Worm (Caenorhabditis elegans) whole organism, L4 larva: ENCODE data around the gene fbxb-75.
A peak's percentile ranks its signal among the peaks of the same experiment; 100 is the strongest.

ENCODE experiments used
- F10B5.3 ChIP-seq: sonication (generic microtip); optimal IDR thresholded peaks from 2 replicates; lab custom pipeline; 2016; ENCODE audit warnings: mild to moderate bottlenecking, missing genetic modification characterization, missing compliant biosample characterization
- R02D3.7 ChIP-seq: fragments of 150-350 bp; sonication (generic microtip); optimal IDR thresholded peaks from 3 replicates; lab custom pipeline; 2014; ENCODE audit warnings: missing biosample characterization, missing genetic modification characterization
- T20F7.1 ChIP-seq: fragments of 200-800 bp; sonication (Bioruptor generic); optimal IDR thresholded peaks from 2 replicates; lab custom pipeline; 2018; ENCODE audit warnings: mild to moderate bottlenecking, missing genetic modification characterization, missing compliant biosample characterization
- Y105C5A.15 ChIP-seq: fragments of 200-800 bp; sonication (Bioruptor generic); IDR thresholded peaks from 2 replicates; pipeline ENCODE4 v1.3.6; 2022; ENCODE audit warnings: missing genetic modification characterization, missing compliant biosample characterization
- ZK337.2 ChIP-seq: fragments of 200-800 bp; sonication (Bioruptor generic); IDR thresholded peaks from 2 replicates; pipeline ENCODE4 v1.3.6; 2022; ENCODE audit warnings: missing genetic modification reagents, missing genetic modification characterization, missing compliant biosample characterization
- ZK546.5 ChIP-seq, 2 experiments: sonication (generic microtip); optimal IDR thresholded peaks; 2 replicates each; lab custom pipeline; 2017; ENCODE audit warnings: missing biosample characterization in 2 of 2, missing genetic modification characterization in 2 of 2
- ama-1 ChIP-seq: fragments of 150-350 bp; optimal IDR thresholded peaks from 2 replicates; lab custom pipeline; 2014; ENCODE audit warnings: inconsistent platforms, mixed read lengths
- ceh-28 ChIP-seq: fragments of 150-350 bp; optimal IDR thresholded peaks from 2 replicates; lab custom pipeline; 2014; ENCODE audit warnings: missing biosample characterization, missing genetic modification reagents, missing genetic modification characterization
- ceh-82 ChIP-seq: sonication (generic microtip); optimal IDR thresholded peaks from 2 replicates; lab custom pipeline; 2017; ENCODE audit warnings: missing biosample characterization, missing genetic modification characterization
- ces-1 ChIP-seq: fragments of 150-350 bp; sonication (generic microtip); optimal IDR thresholded peaks from 4 replicates; lab custom pipeline; 2014; ENCODE audit warnings: missing biosample characterization, missing genetic modification reagents, missing genetic modification characterization
- ctbp-1 ChIP-seq: fragments of 200-800 bp; sonication (Bioruptor generic); IDR thresholded peaks from 2 replicates; pipeline ENCODE4 v1.3.6; 2022; ENCODE audit warnings: missing genetic modification reagents, missing genetic modification characterization, missing compliant biosample characterization
- daf-16 ChIP-seq, 3 experiments: sonication (generic microtip); optimal IDR thresholded peaks; 2 replicates each; lab custom pipeline; 2016 to 2017; ENCODE audit warnings: missing genetic modification characterization in 3 of 3, missing genetic modification reagents in 3 of 3, mild to moderate bottlenecking in 2 of 3, missing compliant biosample characterization in 2 of 3, missing biosample characterization in 1 of 3, moderate library complexity in 1 of 3
- daf-19 ChIP-seq: fragments of 200-800 bp; sonication (Bioruptor generic); conservative IDR thresholded peaks from 2 replicates; pipeline ENCODE4 v1.3.6; 2022; ENCODE audit warnings: missing genetic modification characterization, missing compliant biosample characterization
- dmd-6 ChIP-seq: fragments of 200-800 bp; sonication (Bioruptor generic); IDR thresholded peaks from 2 replicates; pipeline ENCODE4 v1.3.6; 2022; ENCODE audit warnings: missing genetic modification reagents, missing genetic modification characterization, missing compliant biosample characterization
- dmd-8 ChIP-seq: fragments of 200-800 bp; sonication (Bioruptor generic); IDR thresholded peaks from 2 replicates; pipeline ENCODE4 v1.3.6; 2022; ENCODE audit warnings: missing genetic modification characterization, missing compliant biosample characterization
- dpl-1 ChIP-seq: fragments of 150-350 bp; optimal IDR thresholded peaks from 2 replicates; lab custom pipeline; 2014; ENCODE audit warnings: missing biosample characterization, missing genetic modification reagents, missing genetic modification characterization
- duxl-1 ChIP-seq: sonication (generic microtip); optimal IDR thresholded peaks from 2 replicates; lab custom pipeline; 2016; ENCODE audit warnings: mild to moderate bottlenecking, missing genetic modification characterization, moderate library complexity, missing compliant biosample characterization; ENCODE audit not compliant: poor library complexity
- dve-1 ChIP-seq: sonication (generic microtip); optimal IDR thresholded peaks from 2 replicates; lab custom pipeline; 2017; ENCODE audit warnings: antibody characterized with exemption, mild to moderate bottlenecking, missing genetic modification characterization, missing compliant biosample characterization; ENCODE audit not compliant: insufficient read depth
- fkh-10 ChIP-seq: fragments of 150-350 bp; optimal IDR thresholded peaks from 2 replicates; lab custom pipeline; 2014; ENCODE audit warnings: missing biosample characterization, missing genetic modification reagents, missing genetic modification characterization
- hlh-11 ChIP-seq: fragments of 200-800 bp; sonication (Bioruptor generic); optimal IDR thresholded peaks from 2 replicates; lab custom pipeline; 2018; ENCODE audit warnings: mild to moderate bottlenecking, missing genetic modification characterization, missing compliant biosample characterization
- lin-38 ChIP-seq: fragments of 200-800 bp; sonication (Bioruptor generic); IDR thresholded peaks from 2 replicates; pipeline ENCODE4 v1.3.6; 2022; ENCODE audit warnings: missing genetic modification reagents, missing genetic modification characterization, missing compliant biosample characterization
- mes-2 ChIP-seq: sonication (generic microtip); optimal IDR thresholded peaks from 2 replicates; lab custom pipeline; 2016; ENCODE audit warnings: missing genotype, mild to moderate bottlenecking, missing genetic modification characterization, missing compliant biosample characterization; ENCODE audit not compliant: poor library complexity, severe bottlenecking
- mxl-2 ChIP-seq: fragments of 200-800 bp; sonication (Bioruptor generic); conservative IDR thresholded peaks from 2 replicates; pipeline ENCODE4 v1.3.6; 2022; ENCODE audit warnings: missing genetic modification reagents, missing genetic modification characterization, missing compliant biosample characterization
- nhr-102 ChIP-seq: sonication (generic microtip); optimal IDR thresholded peaks from 2 replicates; lab custom pipeline; 2016; ENCODE audit warnings: mild to moderate bottlenecking, missing genetic modification characterization, moderate library complexity, missing compliant biosample characterization
- nhr-111 ChIP-seq: fragments of 200-800 bp; sonication (Bioruptor generic); optimal IDR thresholded peaks from 2 replicates; lab custom pipeline; 2018; ENCODE audit warnings: mild to moderate bottlenecking, missing genetic modification characterization, missing compliant biosample characterization
- nhr-25 ChIP-seq: sonication (generic microtip); optimal IDR thresholded peaks from 2 replicates; lab custom pipeline; 2017; ENCODE audit warnings: missing genetic modification characterization, mild to moderate bottlenecking, missing compliant biosample characterization, antibody characterized with exemption, moderate library complexity, borderline replicate concordance; ENCODE audit not compliant: insufficient read depth
- nhr-42 ChIP-seq: fragments of 200-800 bp; sonication (Bioruptor generic); IDR thresholded peaks from 2 replicates; pipeline ENCODE4 v1.3.6; 2022; ENCODE audit warnings: missing genetic modification characterization, missing compliant biosample characterization
- nhr-76 ChIP-seq: fragments of 150-350 bp; optimal IDR thresholded peaks from 2 replicates; lab custom pipeline; 2014; ENCODE audit warnings: missing biosample characterization, missing genetic modification characterization
- nhr-77 ChIP-seq: fragments of 150-350 bp; optimal IDR thresholded peaks from 2 replicates; lab custom pipeline; 2014; ENCODE audit warnings: missing biosample characterization, missing genetic modification characterization
- pha-4 ChIP-seq, 2 experiments: fragments of 150-350 bp in 1 of 2; fragments of 200-800 bp in 1 of 2; sonication (Bioruptor generic) in 1 of 2; IDR thresholded peaks in 1 of 2; optimal IDR thresholded peaks in 1 of 2; 2 replicates each; pipeline versions ENCODE4 v1.3.6 to Lab custom; 2014 to 2022; ENCODE audit warnings: missing genetic modification characterization in 2 of 2, missing genetic modification reagents in 2 of 2, missing biosample characterization in 1 of 2, missing compliant biosample characterization in 1 of 2
- rbr-2 ChIP-seq: sonication (generic microtip); optimal IDR thresholded peaks from 2 replicates; lab custom pipeline; 2016; ENCODE audit warnings: missing genotype, missing genetic modification characterization, missing compliant biosample characterization
- saeg-2 ChIP-seq: fragments of 200-800 bp; sonication (Bioruptor generic); IDR thresholded peaks from 2 replicates; pipeline ENCODE4 v1.3.6; 2022; ENCODE audit warnings: missing genetic modification reagents, missing genetic modification characterization, missing compliant biosample characterization
- skn-1 ChIP-seq: fragments of 150-350 bp; optimal IDR thresholded peaks from 2 replicates; lab custom pipeline; 2014; ENCODE audit warnings: missing biosample characterization, missing genetic modification characterization
- snpc-4 ChIP-seq: fragments of 150-350 bp; optimal IDR thresholded peaks from 2 replicates; lab custom pipeline; 2014; ENCODE audit warnings: missing biosample characterization, missing genetic modification characterization
- tra-1 ChIP-seq: fragments of 200-800 bp; sonication (Bioruptor generic); IDR thresholded peaks from 2 replicates; pipeline ENCODE4 v1.3.6; 2022; ENCODE audit warnings: missing genetic modification reagents, missing genetic modification characterization, missing compliant biosample characterization
- unc-130 ChIP-seq: sonication (generic microtip); optimal IDR thresholded peaks from 2 replicates; lab custom pipeline; 2016; ENCODE audit warnings: missing genetic modification reagents, missing genetic modification characterization, missing compliant biosample characterization
- unc-62 ChIP-seq, 3 experiments: fragments of 150-350 bp in 1 of 3; sonication (generic microtip); optimal IDR thresholded peaks in 2 of 3; peaks in 1 of 3; 1 replicate in 1 of 3; 2 replicates in 2 of 3; lab custom pipeline; 2014 to 2017; ENCODE audit warnings: missing biosample characterization in 3 of 3, missing genetic modification characterization in 3 of 3, missing genetic modification reagents in 3 of 3, missing genotype in 1 of 3
- zag-1 ChIP-seq: fragments of 150-350 bp; optimal IDR thresholded peaks from 2 replicates; lab custom pipeline; 2014; ENCODE audit warnings: missing biosample characterization, missing genetic modification characterization
- zfp-2 ChIP-seq: sonication (generic microtip); optimal IDR thresholded peaks from 2 replicates; lab custom pipeline; 2016; ENCODE audit warnings: mild to moderate bottlenecking, missing genetic modification characterization, missing compliant biosample characterization
- zfp-3 ChIP-seq: fragments of 200-800 bp; sonication (Bioruptor generic); conservative IDR thresholded peaks from 2 replicates; pipeline ENCODE4 v1.3.6; 2022; ENCODE audit warnings: missing genetic modification reagents, missing genetic modification characterization, missing compliant biosample characterization
- ztf-11 ChIP-seq: fragments of 150-350 bp; optimal IDR thresholded peaks from 2 replicates; lab custom pipeline; 2014; ENCODE audit warnings: missing biosample characterization, missing genetic modification characterization
- ztf-7 ChIP-seq: fragments of 150-350 bp; optimal IDR thresholded peaks from 2 replicates; lab custom pipeline; 2014; ENCODE audit warnings: missing biosample characterization, missing genetic modification characterization

The fbxb-75 gene

ce11 chrIV:4446884-4447283, 5.9 kb upstream of the fbxb-75 start (continued):
- no peak for TF ChIP-seq fkh-10 (GFP tag; lab: Kevin White, UChicago)
- peak; percentile 50 for TF ChIP-seq mes-2 (tag; lab: Kevin White, UChicago)
- no peak for TF ChIP-seq nhr-77 (tag; lab: Kevin White, UChicago)
- peak in 1 of 2 experiments; percentile 67 for TF ChIP-seq unc-62 (GFP tag; optimal IDR thresholded peaks at IDR 0.05 in 1 of 2; lab: Kevin White, UChicago)
- no peak for TF ChIP-seq unc-62 (tag; optimal IDR thresholded peaks at IDR 0.05; lab: Kevin White, UChicago)
- TF ChIP-seq rbr-2 (tag; lab: Kevin White, UChicago), result no peak
- 0 out of 2 replicates have a peak, but pooled peaks have one; percentile 37 for TF ChIP-seq daf-19 (GFP tag; lab: Robert Waterston, UW)
- no peak for TF ChIP-seq duxl-1
- no peak for TF ChIP-seq nhr-111 (GFP tag; lab: Kevin White, UChicago)
- no peak for TF ChIP-seq F10B5.3 (tag; lab: Kevin White, UChicago)
- TF ChIP-seq nhr-42 (GFP tag; lab: Robert Waterston, UW), result no peak
- TF ChIP-seq zag-1 (tag; lab: Kevin White, UChicago), result no peak
- peak; percentile 56 for TF ChIP-seq dpl-1 (GFP tag; lab: Kevin White, UChicago)
- peak; percentile 86 for TF ChIP-seq ama-1 (lab: Kevin White, UChicago)
- TF ChIP-seq unc-130 (GFP tag; lab: Kevin White, UChicago), result no peak
- no peak for TF ChIP-seq skn-1 (tag; lab: Kevin White, UChicago)
- TF ChIP-seq Y105C5A.15, result no peak
- TF ChIP-seq ctbp-1 (GFP tag; lab: Robert Waterston, UW), result 0 out of 2 replicates have a peak, but pooled peaks have one; percentile 28
- no peak for TF ChIP-seq ztf-7 (tag; lab: Kevin White, UChicago)
- TF ChIP-seq ZK337.2 (GFP tag; lab: Robert Waterston, UW), result no peak
- no peak for TF ChIP-seq ZK546.5 (tag; optimal IDR thresholded peaks at IDR 0.05; lab: Kevin White, UChicago)
- TF ChIP-seq dmd-8 (GFP tag; lab: Robert Waterston, UW), result no peak
- TF ChIP-seq daf-16 (GFP tag; optimal IDR thresholded peaks at IDR 0.05; lab: Kevin White, UChicago), result no peak
- TF ChIP-seq daf-16 (tag; optimal IDR thresholded peaks at IDR 0.05; lab: Kevin White, UChicago), result peak; percentile 58
- peak; percentile 52 for TF ChIP-seq ceh-28 (tag; lab: Kevin White, UChicago)
- TF ChIP-seq R02D3.7, result no peak
- TF ChIP-seq nhr-25, result no peak
- no peak for TF ChIP-seq zfp-2 (tag; lab: Kevin White, UChicago)
- TF ChIP-seq dmd-6 (GFP tag; lab: Robert Waterston, UW), result no peak
- no peak for TF ChIP-seq nhr-76 (tag; lab: Kevin White, UChicago)
- TF ChIP-seq ceh-82, result no peak
- TF ChIP-seq lin-38 (GFP tag; lab: Robert Waterston, UW), result peak; percentile 50
- TF ChIP-seq zfp-3 (GFP tag; lab: Robert Waterston, UW), result no peak
- TF ChIP-seq saeg-2 (GFP tag; lab: Robert Waterston, UW), result no peak
- TF ChIP-seq T20F7.1, result peak; percentile 29
- TF ChIP-seq ces-1, result no peak
- TF ChIP-seq ztf-11 (tag; lab: Kevin White, UChicago), result no peak
- no peak for TF ChIP-seq mxl-2 (GFP tag; lab: Robert Waterston, UW)
- peak; percentile 32; the same call in 1 of the 2 replicates for TF ChIP-seq pha-4 (GFP tag; IDR thresholded peaks at IDR 0.05; lab: Robert Waterston, UW)
- no peak for TF ChIP-seq pha-4 (tag; optimal IDR thresholded peaks at IDR 0.05; lab: Kevin White, UChicago)
- TF ChIP-seq nhr-102, result peak; percentile 21
- TF ChIP-seq tra-1, result no peak
- no peak for TF ChIP-seq snpc-4
- peak; percentile 2 for TF ChIP-seq hlh-11
- peak; percentile 61 for TF ChIP-seq dve-1 (tag; lab: Kevin White, UChicago)
- TF ChIP-seq, all 104 proteins: peak for 22
